Fruit fly (Drosophila melanogaster) whole organism, embryonic: Measurements from ENCODE around the gene CG18636.

Experiments
- Aef1 ChIP-seq: fragments of 200-800 bp; sonication (Bioruptor generic); IDR thresholded peaks from 3 replicates; pipeline ENCODE4 v1.3.6; 2022; ENCODE audit warnings: missing biosample characterization, missing genetic modification characterization
- Bgb ChIP-seq: fragments of 200-800 bp; sonication (Bioruptor generic); IDR thresholded peaks from 2 replicates; pipeline ENCODE4 v1.3.6; 2022; ENCODE audit warnings: missing biosample characterization, missing genetic modification characterization; ENCODE audit not compliant: partially characterized antibody
- Blimp-1 ChIP-seq: fragments of 200-800 bp; sonication (Bioruptor generic); optimal IDR thresholded peaks from 3 replicates; lab custom pipeline; 2018; ENCODE audit warnings: missing biosample characterization, missing genetic modification characterization, mild to moderate bottlenecking, moderate library complexity, missing genetic modification reagents
- CG11723 ChIP-seq: fragments of 200-800 bp; sonication (Bioruptor generic); optimal IDR thresholded peaks from 2 replicates; lab custom pipeline; 2017; ENCODE audit warnings: missing biosample characterization, mild to moderate bottlenecking, missing genetic modification characterization
- CG12071 ChIP-seq: fragments of 200-800 bp; sonication (Bioruptor generic); optimal IDR thresholded peaks from 3 replicates; lab custom pipeline; 2018; ENCODE audit warnings: missing biosample characterization, mild to moderate bottlenecking, missing genetic modification characterization
- CG12104 ChIP-seq: fragments of 200-800 bp; sonication (Bioruptor generic); optimal IDR thresholded peaks from 3 replicates; lab custom pipeline; 2016; ENCODE audit warnings: missing biosample characterization, missing genetic modification characterization
- CG12769 ChIP-seq: fragments of 200-800 bp; sonication (Bioruptor generic); optimal IDR thresholded peaks from 2 replicates; lab custom pipeline; 2019; ENCODE audit warnings: missing biosample characterization, mild to moderate bottlenecking, missing genetic modification characterization, moderate library complexity
- CG14441 ChIP-seq: fragments of 200-800 bp; sonication (Bioruptor generic); IDR thresholded peaks from 2 replicates; pipeline ENCODE4 v1.3.6; 2022; ENCODE audit warnings: missing biosample characterization, missing genetic modification characterization
- CG15269 ChIP-seq: fragments of 200-800 bp; sonication (Bioruptor generic); optimal IDR thresholded peaks from 2 replicates; lab custom pipeline; 2018; ENCODE audit warnings: missing biosample characterization, mild to moderate bottlenecking, missing genetic modification characterization, moderate library complexity
- CG1647 ChIP-seq: fragments of 200-800 bp; sonication (Bioruptor generic); optimal IDR thresholded peaks from 3 replicates; lab custom pipeline; 2016; ENCODE audit warnings: missing biosample characterization, missing genetic modification characterization
- CG18764 ChIP-seq: fragments of 200-800 bp; sonication (Bioruptor generic); optimal IDR thresholded peaks from 3 replicates; lab custom pipeline; 2016; ENCODE audit warnings: missing biosample characterization, missing genetic modification characterization
- CG2120 ChIP-seq: fragments of 200-800 bp; sonication (Bioruptor generic); optimal IDR thresholded peaks from 3 replicates; lab custom pipeline; 2016; ENCODE audit warnings: missing biosample characterization, missing genetic modification characterization
- CG34224 ChIP-seq: fragments of 200-800 bp; sonication (Bioruptor generic); IDR thresholded peaks from 3 replicates; pipeline ENCODE4 v1.3.6; 2022; ENCODE audit warnings: missing biosample characterization, missing genetic modification characterization; ENCODE audit not compliant: partially characterized antibody
- CG34376 ChIP-seq: fragments of 200-800 bp; sonication (Bioruptor generic); optimal IDR thresholded peaks from 2 replicates; lab custom pipeline; 2018; ENCODE audit warnings: missing biosample characterization, mild to moderate bottlenecking, missing genetic modification characterization
- CG6765 ChIP-seq: fragments of 200-800 bp; sonication (Bioruptor generic); optimal IDR thresholded peaks from 3 replicates; lab custom pipeline; 2017; ENCODE audit warnings: missing biosample characterization, mild to moderate bottlenecking, missing genetic modification characterization
- CG8765 ChIP-seq: fragments of 200-800 bp; sonication (Bioruptor generic); IDR thresholded peaks from 2 replicates; pipeline ENCODE4 v1.3.6; 2022; ENCODE audit warnings: missing biosample characterization, missing genetic modification characterization
- CG8944 ChIP-seq: fragments of 200-800 bp; sonication (Bioruptor generic); optimal IDR thresholded peaks from 3 replicates; lab custom pipeline; 2016; ENCODE audit warnings: missing biosample characterization, missing genetic modification characterization
- Doc3 ChIP-seq: fragments of 200-800 bp; sonication (Bioruptor generic); IDR thresholded peaks from 3 replicates; pipeline ENCODE4 v1.3.6; 2022; ENCODE audit warnings: missing biosample characterization, missing genetic modification characterization; ENCODE audit not compliant: partially characterized antibody
- E2f2 ChIP-seq: fragments of 200-800 bp; sonication (Bioruptor generic); IDR thresholded peaks from 2 replicates; pipeline ENCODE4 v1.3.6; 2022; ENCODE audit warnings: missing biosample characterization, missing genetic modification characterization
- Gug ChIP-seq: fragments of 200-800 bp; sonication (Bioruptor generic); IDR thresholded peaks from 4 replicates; pipeline ENCODE4 v1.3.6; 2022; ENCODE audit warnings: missing biosample characterization, missing genetic modification characterization
- Hr51 ChIP-seq, 2 experiments: fragments of 200-800 bp; sonication (Bioruptor generic); optimal IDR thresholded peaks; 2 replicates in 1 of 2; 3 replicates in 1 of 2; lab custom pipeline; 2016 to 2018; ENCODE audit warnings: missing biosample characterization in 2 of 2, missing genetic modification characterization in 2 of 2, mild to moderate bottlenecking in 1 of 2, moderate library complexity in 1 of 2
- Lhr ChIP-seq: fragments of 200-800 bp; sonication (Bioruptor generic); optimal IDR thresholded peaks from 3 replicates; lab custom pipeline; 2017; ENCODE audit warnings: mild to moderate bottlenecking, missing biosample characterization, missing genetic modification reagents, missing genetic modification characterization
- Lim3 ChIP-seq: fragments of 200-800 bp; sonication (Bioruptor generic); IDR thresholded peaks from 2 replicates; pipeline ENCODE4 v1.3.6; 2022; ENCODE audit warnings: missing biosample characterization, missing genetic modification characterization
- MTF-1 ChIP-seq: fragments of 200-800 bp; sonication (Bioruptor generic); optimal IDR thresholded peaks from 2 replicates; lab custom pipeline; 2018; ENCODE audit warnings: missing biosample characterization, mild to moderate bottlenecking, missing genetic modification characterization, borderline replicate concordance
- Med ChIP-seq: fragments of 200-800 bp; sonication (Bioruptor generic); peaks from one replicate; lab custom pipeline; 2016; ENCODE audit warnings: missing biosample characterization, missing genetic modification characterization, mild to moderate bottlenecking, inconsistent platforms, moderate library complexity
- Meics ChIP-seq: fragments of 200-800 bp; sonication (Bioruptor generic); optimal IDR thresholded peaks from 2 replicates; lab custom pipeline; 2017; ENCODE audit warnings: missing biosample characterization, mild to moderate bottlenecking, missing genetic modification characterization
- Oaz ChIP-seq: fragments of 200-800 bp; sonication (Bioruptor generic); IDR thresholded peaks from 2 replicates; pipeline ENCODE4 v1.3.6; 2022; ENCODE audit warnings: missing biosample characterization, missing genetic modification characterization
- Optix ChIP-seq: fragments of 200-800 bp; sonication (Bioruptor generic); IDR thresholded peaks from 3 replicates; pipeline ENCODE4 v1.3.6; 2022; ENCODE audit warnings: missing biosample characterization, missing genetic modification characterization
- Ptx1 ChIP-seq: fragments of 200-800 bp; sonication (Bioruptor generic); IDR thresholded peaks from 2 replicates; pipeline ENCODE4 v1.3.6; 2022; ENCODE audit warnings: missing biosample characterization, missing genetic modification characterization
- Rfx ChIP-seq: fragments of 200-800 bp; sonication (Bioruptor generic); IDR thresholded peaks from 2 replicates; pipeline ENCODE4 v1.3.6; 2022; ENCODE audit warnings: missing biosample characterization, missing genetic modification characterization
- Scr ChIP-seq: fragments of 200-800 bp; sonication (Bioruptor generic); IDR thresholded peaks from 2 replicates; pipeline ENCODE4 v1.3.6; 2022; ENCODE audit warnings: missing biosample characterization, missing genetic modification characterization; ENCODE audit not compliant: partially characterized antibody
- Six4 ChIP-seq: fragments of 200-800 bp; sonication (Bioruptor generic); optimal IDR thresholded peaks from 2 replicates; lab custom pipeline; 2016; ENCODE audit warnings: missing biosample characterization, missing genetic modification characterization
- Sox100B ChIP-seq: fragments of 200-800 bp; sonication (Bioruptor generic); optimal IDR thresholded peaks from 3 replicates; lab custom pipeline; 2018; ENCODE audit warnings: missing biosample characterization, mild to moderate bottlenecking, missing genetic modification characterization
- Sox102F ChIP-seq: fragments of 200-800 bp; sonication (Bioruptor generic); optimal IDR thresholded peaks from 2 replicates; lab custom pipeline; 2018; ENCODE audit warnings: missing biosample characterization, mild to moderate bottlenecking, missing genetic modification characterization, moderate library complexity
- Sry-β ChIP-seq: fragments of 200-800 bp; sonication (Bioruptor generic); optimal IDR thresholded peaks from 2 replicates; lab custom pipeline; 2018; ENCODE audit warnings: missing biosample characterization, mild to moderate bottlenecking, missing genetic modification characterization, moderate library complexity
- bbx ChIP-seq: fragments of 200-800 bp; sonication (Bioruptor generic); IDR thresholded peaks from 2 replicates; pipeline ENCODE4 v1.3.6; 2022; ENCODE audit warnings: missing biosample characterization, missing genetic modification characterization; ENCODE audit not compliant: partially characterized antibody
- br ChIP-seq: fragments of >200 bp; optimal IDR thresholded peaks from 2 replicates; lab custom pipeline; 2017
- cwo ChIP-seq: fragments of 200-800 bp; sonication (Bioruptor generic); optimal IDR thresholded peaks from 3 replicates; lab custom pipeline; 2017; ENCODE audit warnings: missing biosample characterization, missing genetic modification characterization, mild to moderate bottlenecking, moderate library complexity, missing genetic modification reagents
- dmrt99B ChIP-seq: fragments of 200-800 bp; sonication (Bioruptor generic); optimal IDR thresholded peaks from 2 replicates; lab custom pipeline; 2018; ENCODE audit warnings: missing biosample characterization, mild to moderate bottlenecking, missing genetic modification characterization, moderate library complexity
- en ChIP-seq: fragments of 200-800 bp; sonication (Bioruptor generic); optimal IDR thresholded peaks from 2 replicates; lab custom pipeline; 2016; ENCODE audit warnings: missing biosample characterization, missing genetic modification characterization
- fu2 ChIP-seq: fragments of 200-800 bp; sonication (Bioruptor generic); optimal IDR thresholded peaks from 2 replicates; lab custom pipeline; 2016; ENCODE audit warnings: missing biosample characterization, missing genetic modification characterization
- gem ChIP-seq: fragments of 200-800 bp; sonication (Bioruptor generic); optimal IDR thresholded peaks from 2 replicates; lab custom pipeline; 2019; ENCODE audit warnings: missing biosample characterization, mild to moderate bottlenecking, missing genetic modification characterization, moderate library complexity
- lab ChIP-seq: fragments of 200-800 bp; sonication (Bioruptor generic); optimal IDR thresholded peaks from 3 replicates; lab custom pipeline; 2017; ENCODE audit warnings: missing biosample characterization, missing genetic modification characterization, mild to moderate bottlenecking, moderate library complexity, missing genetic modification reagents
- lbe ChIP-seq: fragments of 200-800 bp; sonication (Bioruptor generic); optimal IDR thresholded peaks from 2 replicates; lab custom pipeline; 2016; ENCODE audit warnings: missing biosample characterization, mild to moderate bottlenecking, missing genetic modification characterization
- luna ChIP-seq: fragments of 200-800 bp; sonication (Bioruptor generic); optimal IDR thresholded peaks from 2 replicates; lab custom pipeline; 2016; ENCODE audit warnings: missing biosample characterization, missing genetic modification characterization
- nmo ChIP-seq: fragments of 200-800 bp; sonication (Bioruptor generic); optimal IDR thresholded peaks from 2 replicates; lab custom pipeline; 2018; ENCODE audit warnings: missing biosample characterization, mild to moderate bottlenecking, missing genetic modification characterization, moderate library complexity
- pfk ChIP-seq: fragments of 200-800 bp; sonication (Bioruptor generic); optimal IDR thresholded peaks from 2 replicates; lab custom pipeline; 2018; ENCODE audit warnings: missing biosample characterization, mild to moderate bottlenecking, missing genetic modification characterization, moderate library complexity
- sug ChIP-seq: fragments of 200-800 bp; optimal IDR thresholded peaks from 2 replicates; lab custom pipeline; 2019; ENCODE audit warnings: missing biosample characterization, mild to moderate bottlenecking, missing genetic modification characterization, moderate library complexity
- unpg ChIP-seq: fragments of 200-800 bp; sonication (Bioruptor generic); optimal IDR thresholded peaks from 3 replicates; lab custom pipeline; 2018; ENCODE audit warnings: missing biosample characterization, mild to moderate bottlenecking, missing genetic modification characterization, moderate library complexity
- vnd ChIP-seq: fragments of 200-800 bp; sonication (Bioruptor generic); IDR thresholded peaks from 3 replicates; pipeline ENCODE4 v1.3.6; 2022; ENCODE audit warnings: missing biosample characterization, missing genetic modification characterization; ENCODE audit not compliant: partially characterized antibody

The CG18636 gene

dm6 chr2L:14745068-14745467 is 39.3 kb downstream of the CG18636 start, which contains the start of gene CG42587:
CG42587 (minus strand) TSS chr2L:14745210.
- TF ChIP-seq Med (GFP tag; lab: Kevin White, UChicago) = no peak
- TF ChIP-seq CG12071 (GFP tag; lab: Kevin White, UChicago) = no peak
- TF ChIP-seq vnd (GFP tag; lab: Robert Waterston, UW) = no peak
- TF ChIP-seq luna (GFP tag; lab: Kevin White, UChicago) = no peak
- no peak for TF ChIP-seq Aef1 (GFP tag; lab: Robert Waterston, UW)
- TF ChIP-seq CG12104 (GFP tag; lab: Kevin White, UChicago) = no peak
- TF ChIP-seq sug (tag; lab: Kevin White, UChicago) = peak; percentile 50
- TF ChIP-seq Hr51 (GFP tag; optimal IDR thresholded peaks at IDR 0.05; lab: Kevin White, UChicago) = peak in 1 of 2 experiments; percentile 21
- TF ChIP-seq pfk = no peak
- TF ChIP-seq CG1647 = no peak
- no peak for TF ChIP-seq Scr
- no peak for TF ChIP-seq Six4 (GFP tag; lab: Kevin White, UChicago)
- no peak for TF ChIP-seq fu2
- peak; percentile 6 for TF ChIP-seq lab (GFP tag; lab: Kevin White, UChicago)
- no peak for TF ChIP-seq cwo (GFP tag; lab: Kevin White, UChicago)
- no peak for TF ChIP-seq br
- peak; percentile 6 for TF ChIP-seq Meics
- no peak for TF ChIP-seq Lim3
- no peak for TF ChIP-seq Lhr
- TF ChIP-seq Bgb (GFP tag; lab: Robert Waterston, UW) = no peak
- no peak for TF ChIP-seq CG8765 (GFP tag; lab: Robert Waterston, UW)
- no peak for TF ChIP-seq Optix
- TF ChIP-seq E2f2 = no peak
- TF ChIP-seq CG11723 (GFP tag; lab: Kevin White, UChicago) = no peak
- peak; percentile 13 for TF ChIP-seq Sox102F (GFP tag; lab: Kevin White, UChicago)
- TF ChIP-seq nmo (GFP tag; lab: Kevin White, UChicago) = no peak
- TF ChIP-seq bbx = no peak
- TF ChIP-seq CG15269 = no peak
- TF ChIP-seq Gug (GFP tag; lab: Robert Waterston, UW) = no peak
- no peak for TF ChIP-seq MTF-1 (GFP tag; lab: Kevin White, UChicago)
- no peak for TF ChIP-seq CG34224 (GFP tag; lab: Robert Waterston, UW)
- TF ChIP-seq CG14441 (GFP tag; lab: Robert Waterston, UW) = 0 out of 2 replicates have a peak, but pooled peaks have one; percentile 36
- peak; percentile 63 for TF ChIP-seq CG34376 (GFP tag; lab: Kevin White, UChicago)
- no peak for TF ChIP-seq lbe (GFP tag; lab: Kevin White, UChicago)
- peak; percentile 11 for TF ChIP-seq dmrt99B
- peak; percentile 23 for TF ChIP-seq gem (tag; lab: Kevin White, UChicago)
- TF ChIP-seq CG12769 (tag; lab: Kevin White, UChicago) = peak; percentile 5
- TF ChIP-seq CG6765 (GFP tag; lab: Kevin White, UChicago) = no peak
- peak; percentile 22; the same call in 1 of the 2 replicates for TF ChIP-seq Rfx (GFP tag; lab: Robert Waterston, UW)
- TF ChIP-seq Doc3 (GFP tag; lab: Robert Waterston, UW) = no peak
- TF ChIP-seq CG18764 (GFP tag; lab: Kevin White, UChicago) = no peak
- TF ChIP-seq Sox100B = no peak
- no peak for TF ChIP-seq Sry-β (GFP tag; lab: Kevin White, UChicago)
- TF ChIP-seq en = no peak
- TF ChIP-seq CG2120 (GFP tag; lab: Kevin White, UChicago) = peak; percentile 29
- TF ChIP-seq Blimp-1 (GFP tag; lab: Kevin White, UChicago) = no peak
- no peak for TF ChIP-seq Oaz (GFP tag; lab: Robert Waterston, UW)
- no peak for TF ChIP-seq CG8944 (GFP tag; lab: Kevin White, UChicago)
- no peak for TF ChIP-seq unpg (GFP tag; lab: Kevin White, UChicago)
- TF ChIP-seq Ptx1 (GFP tag; lab: Robert Waterston, UW) = 0 out of 2 replicates have a peak, but pooled peaks have one; percentile 16
